Fruit fly (Drosophila melanogaster): ENCODE measurements around the gene rump.
A peak's percentile ranks its signal among the peaks of the same experiment; 100 is the strongest.

rump gene

DNA sequence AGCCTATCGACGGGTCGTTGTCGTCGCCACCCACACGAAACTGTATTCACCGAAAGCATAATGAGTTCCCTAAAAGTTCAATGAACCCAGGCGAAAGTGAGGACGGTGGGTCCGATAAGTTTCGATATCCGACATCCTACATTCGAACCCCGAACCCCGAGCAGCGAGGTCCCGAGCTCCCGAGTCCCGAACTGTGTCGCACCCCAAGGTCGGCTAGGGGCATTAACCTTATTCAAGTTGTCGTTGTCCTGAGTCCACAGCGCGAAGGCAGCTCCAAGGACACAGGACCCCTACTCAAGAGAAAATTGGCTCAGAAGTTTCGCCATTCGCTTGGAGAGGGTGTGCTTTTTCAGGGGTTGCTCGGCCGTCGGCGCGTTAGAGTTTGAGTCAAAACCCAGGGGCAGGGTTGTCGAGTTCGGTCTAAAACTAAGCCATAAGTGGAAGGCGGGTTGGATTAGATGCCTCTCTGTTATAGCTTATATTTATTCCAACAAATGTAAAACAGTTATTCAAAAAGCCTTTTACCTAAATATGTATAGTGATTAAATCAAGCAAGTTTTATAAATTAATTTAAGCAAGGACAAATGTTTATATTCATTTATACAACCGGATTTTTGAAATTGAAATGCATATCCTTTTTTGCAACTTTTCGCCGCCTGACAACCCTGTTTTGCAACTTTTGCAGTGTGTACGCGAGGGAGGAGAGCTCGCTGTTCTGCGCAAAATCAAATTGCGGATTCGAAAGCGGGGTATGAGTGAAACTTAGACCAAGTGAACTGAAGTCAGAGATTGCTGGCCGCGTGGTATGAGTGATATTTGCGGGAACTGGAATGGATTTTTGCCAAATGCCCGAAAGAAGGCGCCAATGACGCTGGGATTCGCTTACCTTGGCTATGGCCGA, 50.5 kb downstream of the rump start (continued):
- TF ChIP-seq Doc3 (GFP tag; IDR thresholded peaks at IDR 0.05; ENCODE audit: partially characterized antibody), result no peak
- TF ChIP-seq CG14441 (GFP tag; IDR thresholded peaks at IDR 0.05), result peak; percentile 57
- TF ChIP-seq CG3407 (GFP tag; optimal IDR thresholded peaks at IDR 0.05), result peak; percentile 14
- TF ChIP-seq Meics (GFP tag; optimal IDR thresholded peaks at IDR 0.05), result peak; percentile 82
- TF ChIP-seq CG17912 (GFP tag; optimal IDR thresholded peaks at IDR 0.05), result no peak
- no peak for TF ChIP-seq CG1647 (GFP tag; optimal IDR thresholded peaks at IDR 0.05)
- TF ChIP-seq CG12942 (GFP tag; optimal IDR thresholded peaks at IDR 0.05), result no peak
- TF ChIP-seq onecut (GFP tag; IDR thresholded peaks at IDR 0.05), result peak; percentile 59
- TF ChIP-seq CG2678 (tag; optimal IDR thresholded peaks at IDR 0.05), result peak; percentile 88
- peak; percentile 13; the same call in 1 of the 2 replicates for TF ChIP-seq Adf1 (GFP tag; IDR thresholded peaks at IDR 0.05)
- no peak for TF ChIP-seq h (optimal IDR thresholded peaks at IDR 0.05)
- peak; percentile 62 for TF ChIP-seq ATbp (GFP tag; optimal IDR thresholded peaks at IDR 0.05)
- TF ChIP-seq ara (GFP tag; IDR thresholded peaks at IDR 0.05), result no peak
- peak; percentile 51 for TF ChIP-seq Antp (GFP tag; optimal IDR thresholded peaks at IDR 0.05)
- no peak for TF ChIP-seq shn (GFP tag; optimal IDR thresholded peaks at IDR 0.05)
- peak; percentile 79 for TF ChIP-seq CG8924 (tag; optimal IDR thresholded peaks at IDR 0.05)
- TF ChIP-seq ftz-f1 (GFP tag; optimal IDR thresholded peaks at IDR 0.05), result peak; percentile 84
- peak; percentile 62 for TF ChIP-seq CG10209 (GFP tag; optimal IDR thresholded peaks at IDR 0.05)
- no peak for TF ChIP-seq Tbp (GFP tag; optimal IDR thresholded peaks at IDR 0.05)
- TF ChIP-seq toy (GFP tag; IDR thresholded peaks at IDR 0.05), result no peak
- TF ChIP-seq CG3065 (GFP tag; optimal IDR thresholded peaks at IDR 0.05), result no peak
- no peak for TF ChIP-seq Dref (GFP tag; IDR thresholded peaks at IDR 0.05)
- TF ChIP-seq Hmr (GFP tag; optimal IDR thresholded peaks at IDR 0.05), result peak; percentile 90
- TF ChIP-seq Hsf (GFP tag; optimal IDR thresholded peaks at IDR 0.05), result peak; percentile 65
- TF ChIP-seq CG16863 (GFP tag; optimal IDR thresholded peaks at IDR 0.05), result peak; percentile 47
- TF ChIP-seq CG33213 (GFP tag; optimal IDR thresholded peaks at IDR 0.05), result no peak
- no peak for TF ChIP-seq CG4282 (GFP tag; optimal IDR thresholded peaks at IDR 0.05)
- TF ChIP-seq NK7.1 (GFP tag; optimal IDR thresholded peaks at IDR 0.05), result peak; percentile 26
- peak; percentile 28 for TF ChIP-seq kah (GFP tag; optimal IDR thresholded peaks at IDR 0.05)
- TF ChIP-seq Dfd (GFP tag; optimal IDR thresholded peaks at IDR 0.05), result no peak
- peak; percentile 55 for TF ChIP-seq Sox102F (GFP tag; optimal IDR thresholded peaks at IDR 0.05)
- TF ChIP-seq CG10366 (GFP tag; IDR thresholded peaks at IDR 0.05), result peak; percentile 46
- peak; percentile 35 for TF ChIP-seq CG10654 (GFP tag; optimal IDR thresholded peaks at IDR 0.05)
- TF ChIP-seq gcm (GFP tag; optimal IDR thresholded peaks at IDR 0.05), result peak; percentile 55
- peak; percentile 31 for TF ChIP-seq CG17568 (GFP tag; optimal IDR thresholded peaks at IDR 0.05)
- TF ChIP-seq CG31441 (GFP tag; IDR thresholded peaks at IDR 0.05), result peak; percentile 74
- TF ChIP-seq fd64A (GFP tag; optimal IDR thresholded peaks at IDR 0.05), result no peak
- peak; percentile 66; the same call in 2 of the 3 replicates for TF ChIP-seq tgo (GFP tag; IDR thresholded peaks at IDR 0.05)
- TF ChIP-seq CG11504 (tag; optimal IDR thresholded peaks at IDR 0.05), result peak; percentile 84
- TF ChIP-seq Nf-YB (GFP tag; optimal IDR thresholded peaks at IDR 0.05), result peak; percentile 40
- no peak for TF ChIP-seq CG14667 (GFP tag; IDR thresholded peaks at IDR 0.05)
- TF ChIP-seq CG6683 (GFP tag; optimal IDR thresholded peaks at IDR 0.05), result peak; percentile 73
- TF ChIP-seq fru (optimal IDR thresholded peaks at IDR 0.05), result no peak
- TF ChIP-seq maf-S (GFP tag; optimal IDR thresholded peaks at IDR 0.05), result no peak
- peak; percentile 72 for TF ChIP-seq HmgZ (tag; optimal IDR thresholded peaks at IDR 0.05)
- TF ChIP-seq CG10274 (GFP tag; optimal IDR thresholded peaks at IDR 0.05), result peak; percentile 31
- no peak for TF ChIP-seq abd-A (tag; optimal IDR thresholded peaks at IDR 0.05)
- TF ChIP-seq ham (GFP tag; IDR thresholded peaks at IDR 0.05), result no peak
- TF ChIP-seq CG13287 (GFP tag; IDR thresholded peaks at IDR 0.05; ENCODE audit: partially characterized antibody), result no peak
- TF ChIP-seq CG12071 (GFP tag; optimal IDR thresholded peaks at IDR 0.05), result peak; percentile 51
